Worm (Caenorhabditis elegans): ENCODE measurements around the gene F37C12.10.

ce11 chrIII:7221103-7221502, 32.9 kb upstream of the F37C12.10 start:
- no peak for TF ChIP-seq unc-86 (tag; optimal IDR thresholded peaks at IDR 0.05)
- TF ChIP-seq odd-2 (tag; optimal IDR thresholded peaks at IDR 0.05), result no peak
- TF ChIP-seq lin-11 (tag; optimal IDR thresholded peaks at IDR 0.05), result no peak
- no peak for TF ChIP-seq unc-55 (GFP tag; optimal IDR thresholded peaks at IDR 0.05)
- no peak for TF ChIP-seq unc-42 (tag; optimal IDR thresholded peaks at IDR 0.05)
- TF ChIP-seq ets-4 (tag; optimal IDR thresholded peaks at IDR 0.05), result no peak
- TF ChIP-seq nhr-11 (tag; optimal IDR thresholded peaks at IDR 0.05), result no peak
- no peak for TF ChIP-seq rnt-1 (tag; optimal IDR thresholded peaks at IDR 0.05)
- no peak for TF ChIP-seq pax-1 (tag; optimal IDR thresholded peaks at IDR 0.05)
- TF ChIP-seq tbx-2 (tag; optimal IDR thresholded peaks at IDR 0.05), result no peak

Data from whole organism, late embryonic.